Worm (Caenorhabditis elegans): ENCODE measurements around the gene lron-12.
A peak's percentile ranks its signal among the peaks of the same experiment; 100 is the strongest.

Gene lron-12

DNA sequence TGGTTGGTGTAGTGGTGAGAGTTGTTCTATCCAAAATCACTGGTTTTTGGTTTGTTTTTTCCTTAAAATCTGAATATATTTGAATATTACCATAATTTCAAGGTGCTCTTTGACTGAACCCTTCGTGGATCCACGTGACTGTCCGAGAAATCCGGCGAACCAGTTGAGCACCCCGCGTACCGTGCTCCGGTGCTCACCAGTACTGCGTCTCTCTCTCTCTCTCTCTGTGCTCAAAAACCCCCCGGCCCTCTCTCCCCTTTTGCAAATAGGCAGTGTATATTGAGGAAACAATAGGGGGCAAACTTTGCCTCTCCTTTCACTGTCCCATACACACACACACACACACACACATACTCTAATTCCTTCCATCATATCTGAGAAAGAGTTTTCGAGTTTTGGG lies 31.7 kb upstream of the lron-12 start:
- peak; percentile 70 for TF ChIP-seq set-16 (GFP tag; IDR thresholded peaks at IDR 0.05)
- 0 out of 2 replicates have a peak, but pooled peaks have one; percentile 39 for TF ChIP-seq pha-4 (GFP tag; IDR thresholded peaks at IDR 0.05)
- no peak for TF ChIP-seq pha-4 (tag; optimal IDR thresholded peaks at IDR 0.05)
- no peak for TF ChIP-seq Y48G9A.11 (GFP tag; IDR thresholded peaks at IDR 0.05)

DNA sequence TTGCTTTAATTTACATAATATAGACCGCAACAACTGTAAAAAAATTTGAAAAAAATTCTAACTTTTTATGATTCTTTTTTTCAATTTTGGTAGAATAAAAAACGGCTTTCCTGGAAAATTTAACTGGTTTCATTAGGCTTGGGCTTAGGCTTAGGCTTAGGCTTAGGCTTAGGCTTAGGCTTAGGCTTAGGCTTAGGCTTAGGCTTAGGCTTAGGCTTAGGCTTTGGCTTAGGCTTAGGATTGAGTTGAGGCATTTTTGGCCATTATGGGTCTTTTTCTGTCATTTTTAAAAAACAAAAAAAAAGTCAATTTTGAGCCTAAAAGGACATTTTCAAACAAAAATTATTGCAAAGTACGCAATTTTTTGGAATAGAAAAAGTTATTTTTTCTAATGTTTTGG lies 25.5 kb upstream of the lron-12 start:
- no peak for TF ChIP-seq hif-1 (tag; optimal IDR thresholded peaks at IDR 0.05)
- TF ChIP-seq egl-27 (tag; optimal IDR thresholded peaks at IDR 0.05), result no peak
- TF ChIP-seq unc-39 (tag; optimal IDR thresholded peaks at IDR 0.05), result no peak
- no peak for TF ChIP-seq lin-1 (GFP tag; IDR thresholded peaks at IDR 0.05)
- no peak for TF ChIP-seq T20F7.1 (GFP tag; optimal IDR thresholded peaks at IDR 0.05)
- TF ChIP-seq set-16 (GFP tag; IDR thresholded peaks at IDR 0.05), result no peak
- no peak for TF ChIP-seq D1046.2 (GFP tag; IDR thresholded peaks at IDR 0.05)
- no peak for TF ChIP-seq Y75B8A.6 (GFP tag; IDR thresholded peaks at IDR 0.05)
- TF ChIP-seq duxl-1 (tag; optimal IDR thresholded peaks at IDR 0.05; ENCODE audit: poor library complexity), result no peak
- no peak for TF ChIP-seq mep-1 (tag; optimal IDR thresholded peaks at IDR 0.05)
- no peak for TF ChIP-seq ces-1 (GFP tag; optimal IDR thresholded peaks at IDR 0.05)
- TF ChIP-seq saeg-2 (GFP tag; IDR thresholded peaks at IDR 0.05), result no peak

DNA sequence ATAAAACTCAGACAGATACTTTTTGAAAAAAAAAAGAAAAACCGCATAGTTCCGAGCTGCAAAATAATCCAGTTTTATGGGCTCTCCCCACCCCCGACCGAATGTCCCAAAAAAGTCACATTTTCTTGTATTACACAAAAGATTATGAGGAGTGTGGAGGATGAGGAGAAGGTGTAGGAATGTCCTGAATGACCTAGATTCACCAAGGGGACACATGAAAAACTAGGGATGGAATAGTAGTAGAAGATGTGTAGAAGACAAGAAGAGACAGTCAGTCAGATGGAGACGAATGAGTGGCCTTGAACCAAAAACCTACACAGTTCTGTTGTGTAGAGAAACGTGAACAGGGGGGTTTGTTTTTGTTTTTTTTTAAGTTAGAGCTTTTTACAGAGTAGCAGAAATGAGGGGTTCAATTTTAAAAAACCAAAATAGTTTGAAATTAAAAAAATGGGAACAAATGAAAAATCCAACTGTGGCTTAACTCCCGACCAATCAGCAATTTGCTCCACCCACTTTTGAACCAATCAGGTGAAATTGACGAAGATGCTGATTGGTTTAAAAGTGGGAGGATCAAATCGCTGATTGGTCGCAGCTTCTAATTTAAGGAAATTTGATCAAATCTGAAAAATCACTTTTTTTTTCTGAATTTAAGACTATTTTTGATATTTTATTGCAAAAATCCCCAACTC lies 24.3 kb upstream of the lron-12 start:
- no peak for TF ChIP-seq cey-2 (tag; optimal IDR thresholded peaks at IDR 0.05; ENCODE audit: borderline replicate concordance, insufficient read depth)
- TF ChIP-seq lir-3 (tag; optimal IDR thresholded peaks at IDR 0.05), result no peak
- peak; percentile 34 for TF ChIP-seq nhr-28 (tag; optimal IDR thresholded peaks at IDR 0.05)
- no peak for TF ChIP-seq dmd-6 (GFP tag; IDR thresholded peaks at IDR 0.05)
- TF ChIP-seq nhr-25 (tag; optimal IDR thresholded peaks at IDR 0.05; ENCODE audit: borderline replicate concordance, insufficient read depth), result peak; percentile 60
- no peak for TF ChIP-seq ces-1 (GFP tag; optimal IDR thresholded peaks at IDR 0.05)
- TF ChIP-seq hif-1 (tag; optimal IDR thresholded peaks at IDR 0.05), result no peak
- no peak for TF ChIP-seq egl-27 (tag; optimal IDR thresholded peaks at IDR 0.05)
- TF ChIP-seq aly-2 (tag; optimal IDR thresholded peaks at IDR 0.05), result no peak
- TF ChIP-seq snpc-1.2 (GFP tag; IDR thresholded peaks at IDR 0.05), result no peak
- no peak for TF ChIP-seq T26A8.4 (GFP tag; IDR thresholded peaks at IDR 0.05)
- no peak for TF ChIP-seq T20F7.1 (GFP tag; optimal IDR thresholded peaks at IDR 0.05)
- TF ChIP-seq hmg-1.1 (GFP tag; IDR thresholded peaks at IDR 0.05), result no peak
- no peak for TF ChIP-seq ceh-82 (tag; optimal IDR thresholded peaks at IDR 0.05)
- TF ChIP-seq madf-9 (GFP tag; conservative IDR thresholded peaks at IDR 0.05), result no peak
- TF ChIP-seq mxl-3 (GFP tag; optimal IDR thresholded peaks at IDR 0.05), result no peak
- TF ChIP-seq mes-2 (tag; optimal IDR thresholded peaks at IDR 0.05; ENCODE audit: poor library complexity, severe bottlenecking), result no peak
- no peak for TF ChIP-seq hlh-30 (tag; optimal IDR thresholded peaks at IDR 0.05; ENCODE audit: insufficient read depth)
- no peak for TF ChIP-seq ztf-11 (tag; optimal IDR thresholded peaks at IDR 0.05)
- TF ChIP-seq mep-1 (tag; optimal IDR thresholded peaks at IDR 0.05), result no peak
- TF ChIP-seq madf-5 (GFP tag; IDR thresholded peaks at IDR 0.05), result no peak
- TF ChIP-seq ceh-32 (tag; optimal IDR thresholded peaks at IDR 0.05; ENCODE audit: poor library complexity), result no peak
- no peak for TF ChIP-seq daf-19 (GFP tag; conservative IDR thresholded peaks at IDR 0.05)
- peak; percentile 70 for TF ChIP-seq aha-1 (tag)

DNA sequence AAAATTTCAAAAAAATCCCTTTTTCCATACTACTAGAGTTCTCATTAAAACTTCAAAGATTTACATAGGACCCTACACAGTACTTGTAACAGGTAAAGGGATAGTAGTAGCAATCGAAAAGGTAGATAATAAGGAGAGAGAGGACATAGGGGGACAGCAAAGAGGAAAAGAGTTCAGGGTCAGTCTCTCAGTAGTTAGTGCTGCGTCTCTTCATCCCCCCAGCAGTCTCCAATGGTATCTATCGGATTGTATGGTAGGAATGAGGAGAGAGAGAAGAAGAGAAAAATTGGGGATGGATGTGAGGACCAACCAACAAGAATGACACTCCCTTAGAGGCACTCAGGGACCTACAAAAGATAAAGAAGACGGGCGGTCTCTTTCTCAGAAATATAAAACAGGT lies 21.2 kb upstream of the lron-12 start:
- TF ChIP-seq nhr-28 (tag; optimal IDR thresholded peaks at IDR 0.05) (peak; percentile 8), T26A8.4 (GFP tag; IDR thresholded peaks at IDR 0.05) (no peak)

All from whole organism, L4 larva.